Fruit fly (Drosophila melanogaster): Measurements from ENCODE around the gene CG17564.

dm6 chr2L:19299833-19300305, at the start of gene CG17564, which contains the start of gene CG10750:
- TF ChIP-seq CG8478 (optimal IDR thresholded peaks at IDR 0.05): no peak
- TF ChIP-seq CTCF (optimal IDR thresholded peaks at IDR 0.05): no peak

Measured in S2 (cell line).